Worm (Caenorhabditis elegans): Measurements from ENCODE around the gene txt-12.

The txt-12 gene

ce11 chrV:15071015-15071810, 21.6 kb upstream of the txt-12 start, which contains the start of gene unc-76 (continued):
- TF ChIP-seq nhr-76 (tag; optimal IDR thresholded peaks at IDR 0.05) (no peak), F37D6.2 (tag; optimal IDR thresholded peaks at IDR 0.05) (peak; percentile 78), mep-1 (tag; optimal IDR thresholded peaks at IDR 0.05) (peak; percentile 90), lin-39 (tag; optimal IDR thresholded peaks at IDR 0.05) (peak; percentile 80), saeg-2 (GFP tag; IDR thresholded peaks at IDR 0.05) (no peak), hif-1 (tag; optimal IDR thresholded peaks at IDR 0.05) (peak in 1 of 2 experiments; percentile 47), ctbp-1 (GFP tag; IDR thresholded peaks at IDR 0.05) (peak; percentile 72), tag-97 (GFP tag; IDR thresholded peaks at IDR 0.05) (no peak), madf-5 (GFP tag; IDR thresholded peaks at IDR 0.05) (no peak), dmd-8 (GFP tag; IDR thresholded peaks at IDR 0.05) (no peak), tra-1 (GFP tag; IDR thresholded peaks at IDR 0.05) (no peak), F26F4.8 (GFP tag; conservative IDR thresholded peaks at IDR 0.05) (no peak), arid-1 (GFP tag; conservative IDR thresholded peaks at IDR 0.05) (0 out of 2 replicates have a peak, but pooled peaks have one; percentile 32), dve-1 (tag; optimal IDR thresholded peaks at IDR 0.05; ENCODE audit: insufficient read depth) (peak; percentile 72), spr-1 (tag; optimal IDR thresholded peaks at IDR 0.05) (no peak), ceh-28 (tag; optimal IDR thresholded peaks at IDR 0.05) (no peak), F10B5.3 (tag; optimal IDR thresholded peaks at IDR 0.05) (no peak), hlh-30 (tag; optimal IDR thresholded peaks at IDR 0.05; ENCODE audit: insufficient read depth) (peak; percentile 48), R02D3.7 (tag; optimal IDR thresholded peaks at IDR 0.05) (no peak), nhr-28 (tag; optimal IDR thresholded peaks at IDR 0.05) (peak; percentile 55), snpc-4 (tag; optimal IDR thresholded peaks at IDR 0.05) (no peak), hmg-1.1 (GFP tag; IDR thresholded peaks at IDR 0.05) (peak; percentile 74), T20F7.1 (GFP tag; optimal IDR thresholded peaks at IDR 0.05) (no peak), ztf-7 (tag; optimal IDR thresholded peaks at IDR 0.05) (no peak), lin-15B (tag; optimal IDR thresholded peaks at IDR 0.05) (no peak), zip-11 (GFP tag; IDR thresholded peaks at IDR 0.05) (no peak), nhr-10 (tag; optimal IDR thresholded peaks at IDR 0.05) (no peak), unc-62 (GFP tag; optimal IDR thresholded peaks at IDR 0.05 in 1 of 2) (peak in 1 of 2 experiments; percentile 98), unc-62 (tag; optimal IDR thresholded peaks at IDR 0.05) (no peak), zfp-2 (tag; optimal IDR thresholded peaks at IDR 0.05) (no peak), lim-7 (GFP tag; IDR thresholded peaks at IDR 0.05) (no peak), Y105C5A.15 (GFP tag; IDR thresholded peaks at IDR 0.05) (no peak), mdl-1 (tag; optimal IDR thresholded peaks at IDR 0.05) (peak; percentile 2 to 31), ces-1 (GFP tag; optimal IDR thresholded peaks at IDR 0.05) (peak; percentile 56), unc-39 (tag; optimal IDR thresholded peaks at IDR 0.05) (no peak), rbr-2 (tag; optimal IDR thresholded peaks at IDR 0.05) (peak; percentile 92), hlh-11 (tag; optimal IDR thresholded peaks at IDR 0.05) (peak; percentile 68), daf-16 (GFP tag; optimal IDR thresholded peaks at IDR 0.05) (peak in 1 of 2 experiments; percentile 23), daf-16 (tag; optimal IDR thresholded peaks at IDR 0.05) (peak; percentile 8), mxl-3 (GFP tag; optimal IDR thresholded peaks at IDR 0.05) (no peak), nhr-41 (GFP tag; IDR thresholded peaks at IDR 0.05) (no peak), attf-4 (tag; optimal IDR thresholded peaks at IDR 0.05) (no peak), ceh-82 (tag; optimal IDR thresholded peaks at IDR 0.05) (no peak), sdz-12 (GFP tag; optimal IDR thresholded peaks at IDR 0.05) (no peak), daf-19 (GFP tag; conservative IDR thresholded peaks at IDR 0.05) (no peak), dmd-9 (GFP tag; IDR thresholded peaks at IDR 0.05) (no peak), unc-130 (GFP tag; optimal IDR thresholded peaks at IDR 0.05) (no peak), daf-12 (tag; optimal IDR thresholded peaks at IDR 0.05) (no peak), ceh-62 (tag; optimal IDR thresholded peaks at IDR 0.05) (no peak), fos-1 (tag; optimal IDR thresholded peaks at IDR 0.05) (no peak), lin-29 (GFP tag; IDR thresholded peaks at IDR 0.05) (no peak), nhr-77 (tag; optimal IDR thresholded peaks at IDR 0.05) (no peak)

Data from whole organism, L4 larva.